Worm (Caenorhabditis elegans): ENCODE results near the gene F17C8.7.

- TF ChIP-seq ama-1 (optimal IDR thresholded peaks at IDR 0.05) (no peak), hmbx-1 (tag; optimal IDR thresholded peaks at IDR 0.05) (no peak), hnd-1 (tag; optimal IDR thresholded peaks at IDR 0.05) (no peak), F13C5.2 (tag; optimal IDR thresholded peaks at IDR 0.05) (no peak), tbx-11 (GFP tag; IDR thresholded peaks at IDR 0.05) (no peak), ceh-13 (GFP tag; optimal IDR thresholded peaks at IDR 0.05) (no peak), B0310.2 (tag; optimal IDR thresholded peaks at IDR 0.05) (no peak), tra-4 (tag; optimal IDR thresholded peaks at IDR 0.05) (no peak), pes-1 (GFP tag; IDR thresholded peaks at IDR 0.05) (no peak), tbx-37 (GFP tag; conservative IDR thresholded peaks at IDR 0.05) (no peak), aly-1 (tag; optimal IDR thresholded peaks at IDR 0.05) (no peak), ceh-36 (tag; optimal IDR thresholded peaks at IDR 0.05) (no peak), sea-1 (GFP tag; conservative IDR thresholded peaks at IDR 0.05) (no peak), ets-7 (tag; optimal IDR thresholded peaks at IDR 0.05) (no peak)
These were observed 4.1 kb upstream of the F17C8.7 start, which contains the start of gene F17C8.3 for ce11 chrIII:4731295-4731988.

Data from whole organism, early embryonic.